Worm (Caenorhabditis elegans): Measurements from ENCODE around the gene mtrr-1.
A peak's percentile ranks its signal among the peaks of the same experiment; 100 is the strongest.

mtrr-1 gene

ce11 chrII:9289127-9289526 is 3.4 kb downstream of the mtrr-1 start:
- TF ChIP-seq unc-62 (GFP tag; optimal IDR thresholded peaks at IDR 0.05) (no peak), unc-39 (tag; optimal IDR thresholded peaks at IDR 0.05) (no peak), ama-1 (optimal IDR thresholded peaks at IDR 0.05) (no peak), Y55F3AM.14 (GFP tag; optimal IDR thresholded peaks at IDR 0.05) (no peak), ceh-82 (tag; optimal IDR thresholded peaks at IDR 0.05) (no peak), nhr-11 (tag; optimal IDR thresholded peaks at IDR 0.05) (no peak), sma-9 (GFP tag; optimal IDR thresholded peaks at IDR 0.05) (no peak), sma-9 (tag; optimal IDR thresholded peaks at IDR 0.05) (no peak), nhr-21 (tag; optimal IDR thresholded peaks at IDR 0.05) (no peak), elt-1 (tag; optimal IDR thresholded peaks at IDR 0.05) (no peak), snpc-4 (tag; optimal IDR thresholded peaks at IDR 0.05) (no peak)

- TF ChIP-seq snpc-4 (tag; optimal IDR thresholded peaks at IDR 0.05) (no peak), skn-1 (tag; optimal IDR thresholded peaks at IDR 0.05) (peak; percentile 39), nhr-10 (tag; optimal IDR thresholded peaks at IDR 0.05) (no peak), crh-2 (tag; optimal IDR thresholded peaks at IDR 0.05) (peak; percentile 91), gmeb-1 (tag; optimal IDR thresholded peaks at IDR 0.05) (peak; percentile 50), C34F6.9 (tag; optimal IDR thresholded peaks at IDR 0.05) (no peak), sma-9 (GFP tag; optimal IDR thresholded peaks at IDR 0.05) (peak; percentile 52), sma-9 (tag; optimal IDR thresholded peaks at IDR 0.05) (no peak), F13H6.1 (tag; optimal IDR thresholded peaks at IDR 0.05) (peak; percentile 31), fos-1 (tag; optimal IDR thresholded peaks at IDR 0.05) (peak; percentile 97)
Observed at ce11 chrII:9291632-9292031, 5.9 kb downstream of the mtrr-1 start, which contains the start of gene acs-7. Gene acs-7 (plus strand): TSS chrII:9292017.

- TF ChIP-seq sma-9 (GFP tag; optimal IDR thresholded peaks at IDR 0.05) (no peak), sma-9 (tag; optimal IDR thresholded peaks at IDR 0.05) (no peak), dmd-4 (tag; optimal IDR thresholded peaks at IDR 0.05) (no peak), R02D3.7 (tag; optimal IDR thresholded peaks at IDR 0.05) (no peak), nhr-12 (tag; optimal IDR thresholded peaks at IDR 0.05) (no peak), crh-2 (tag; optimal IDR thresholded peaks at IDR 0.05) (no peak), elt-3 (tag; optimal IDR thresholded peaks at IDR 0.05) (no peak), skn-1 (tag; optimal IDR thresholded peaks at IDR 0.05) (no peak), ztf-4 (tag; optimal IDR thresholded peaks at IDR 0.05) (no peak)
Observed at ce11 chrII:9295678-9296077, 9.9 kb downstream of the mtrr-1 start, which contains the start of gene C01G6.9. Gene C01G6.9 (minus strand): TSS chrII:9295818.

ce11 chrII:9299679-9300078 is 13.9 kb downstream of the mtrr-1 start:
- TF ChIP-seq crh-2 (tag; optimal IDR thresholded peaks at IDR 0.05): no peak
- TF ChIP-seq mab-5 (tag; optimal IDR thresholded peaks at IDR 0.05): peak; percentile 93
- no peak for TF ChIP-seq unc-62 (GFP tag; optimal IDR thresholded peaks at IDR 0.05)
- TF ChIP-seq unc-39 (tag; optimal IDR thresholded peaks at IDR 0.05): no peak
- peak; percentile 25 for TF ChIP-seq nhr-129 (tag; optimal IDR thresholded peaks at IDR 0.05)
- no peak for TF ChIP-seq ceh-16 (tag; optimal IDR thresholded peaks at IDR 0.05)
- peak; percentile 23 for TF ChIP-seq sma-9 (GFP tag; optimal IDR thresholded peaks at IDR 0.05)
- TF ChIP-seq sma-9 (tag; optimal IDR thresholded peaks at IDR 0.05): no peak
- peak; percentile 1 for TF ChIP-seq F13H6.1 (tag; optimal IDR thresholded peaks at IDR 0.05)
- TF ChIP-seq ztf-4 (tag; optimal IDR thresholded peaks at IDR 0.05): no peak
- TF ChIP-seq unc-55 (GFP tag; optimal IDR thresholded peaks at IDR 0.05): peak; percentile 23
- peak in 1 of 2 experiments; percentile 21 for TF ChIP-seq lsy-2 (tag; optimal IDR thresholded peaks at IDR 0.05)
- TF ChIP-seq sem-4 (tag; optimal IDR thresholded peaks at IDR 0.05): no peak

ce11 chrII:9301065-9301464 is 15.3 kb downstream of the mtrr-1 start:
- TF ChIP-seq sma-9 (GFP tag; optimal IDR thresholded peaks at IDR 0.05) (peak; percentile 34), sma-9 (tag; optimal IDR thresholded peaks at IDR 0.05) (no peak), nhr-21 (tag; optimal IDR thresholded peaks at IDR 0.05) (no peak), mab-5 (tag; optimal IDR thresholded peaks at IDR 0.05) (no peak), lsy-2 (tag; optimal IDR thresholded peaks at IDR 0.05) (no peak), nhr-12 (tag; optimal IDR thresholded peaks at IDR 0.05) (no peak), F13H6.1 (tag; optimal IDR thresholded peaks at IDR 0.05) (peak; percentile 42), nhr-237 (tag; optimal IDR thresholded peaks at IDR 0.05) (no peak), elt-1 (tag; optimal IDR thresholded peaks at IDR 0.05) (no peak), nhr-6 (tag; optimal IDR thresholded peaks at IDR 0.05) (no peak), fos-1 (tag; optimal IDR thresholded peaks at IDR 0.05) (peak; percentile 91), ztf-1 (GFP tag; conservative IDR thresholded peaks at IDR 0.05) (no peak), Y55F3AM.14 (GFP tag; optimal IDR thresholded peaks at IDR 0.05) (no peak), egl-27 (tag; optimal IDR thresholded peaks at IDR 0.05) (no peak), skn-1 (tag; optimal IDR thresholded peaks at IDR 0.05) (no peak), nhr-23 (tag; optimal IDR thresholded peaks at IDR 0.05) (no peak), sem-4 (tag; optimal IDR thresholded peaks at IDR 0.05) (no peak), R02D3.7 (tag; optimal IDR thresholded peaks at IDR 0.05) (no peak), unc-39 (tag; optimal IDR thresholded peaks at IDR 0.05) (no peak), crh-2 (tag; optimal IDR thresholded peaks at IDR 0.05) (peak; percentile 14)

Data from whole organism, L2 larva.